Worm (Caenorhabditis elegans) whole organism, late embryonic: ENCODE data around the gene odr-4.

Source experiments
- C38D4.7 ChIP-seq: fragments of 200-800 bp; sonication (Bioruptor generic); optimal IDR thresholded peaks from 2 replicates; lab custom pipeline; 2018; ENCODE audit warnings: mild to moderate bottlenecking, missing genetic modification characterization, moderate library complexity, missing compliant biosample characterization
- ets-4 ChIP-seq: sonication (generic microtip); optimal IDR thresholded peaks from 2 replicates; lab custom pipeline; 2016; ENCODE audit warnings: missing genetic modification characterization, missing compliant biosample characterization
- fkh-10 ChIP-seq: fragments of 150-350 bp; optimal IDR thresholded peaks from 2 replicates; lab custom pipeline; 2014; ENCODE audit warnings: missing biosample characterization, missing genetic modification reagents, missing genetic modification characterization
- nfya-1 ChIP-seq: sonication (generic microtip); optimal IDR thresholded peaks from 2 replicates; lab custom pipeline; 2017; ENCODE audit warnings: missing genetic modification characterization, mild to moderate bottlenecking, missing compliant biosample characterization, antibody characterized with exemption, moderate library complexity
- nhr-11 ChIP-seq: fragments of 150-350 bp; optimal IDR thresholded peaks from 2 replicates; lab custom pipeline; 2014; ENCODE audit warnings: missing biosample characterization, missing genetic modification characterization
- pha-4 ChIP-seq: fragments of 150-350 bp; optimal IDR thresholded peaks from 2 replicates; lab custom pipeline; 2018; ENCODE audit warnings: missing biosample characterization, missing genetic modification reagents, missing genetic modification characterization
- pros-1 ChIP-seq: fragments of 150-350 bp; optimal IDR thresholded peaks from 2 replicates; lab custom pipeline; 2014; ENCODE audit warnings: missing biosample characterization, missing genetic modification reagents, missing genetic modification characterization
- unc-3 ChIP-seq, 2 experiments: fragments of 200-800 bp in 1 of 2; sonication (Bioruptor generic) in 1 of 2; sonication (generic microtip) in 1 of 2; conservative IDR thresholded peaks in 1 of 2; optimal IDR thresholded peaks in 1 of 2; 2 replicates each; pipeline versions ENCODE4 v1.3.6 to Lab custom; 2016 to 2022; ENCODE audit warnings: missing compliant biosample characterization in 2 of 2, missing genetic modification characterization in 2 of 2, missing genetic modification reagents in 1 of 2

DNA sequence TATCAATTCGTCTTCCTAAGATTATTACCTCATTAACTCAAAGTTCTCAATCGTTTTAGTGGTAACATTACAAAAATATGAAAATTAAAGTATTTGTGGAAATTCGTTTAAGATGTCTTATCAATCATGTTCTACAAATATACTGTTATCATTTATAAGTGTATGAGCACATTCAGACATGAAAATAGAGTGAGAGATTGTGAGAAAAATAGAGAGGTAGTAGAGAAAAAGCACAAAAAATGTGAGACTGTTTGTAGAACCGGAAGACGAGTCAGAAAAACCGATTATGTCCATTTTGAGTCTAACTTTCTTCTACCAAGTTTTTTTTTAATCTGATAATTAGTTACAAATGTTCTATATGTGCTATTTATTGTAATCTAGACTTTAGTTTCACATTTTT is 37.3 kb upstream of the odr-4 start:
- no peak for TF ChIP-seq nfya-1 (tag; lab: Kevin White, UChicago)
- no peak for TF ChIP-seq fkh-10 (GFP tag; lab: Kevin White, UChicago)
- TF ChIP-seq C38D4.7 (GFP tag; lab: Kevin White, UChicago): no peak
- TF ChIP-seq pha-4 (tag; lab: Kevin White, UChicago): no peak
- TF ChIP-seq pros-1 (tag; lab: Kevin White, UChicago): no peak
- no peak for TF ChIP-seq nhr-11 (tag; lab: Kevin White, UChicago)
- TF ChIP-seq unc-3 (GFP tag; conservative IDR thresholded peaks at IDR 0.05; lab: Robert Waterston, UW): no peak
- TF ChIP-seq unc-3 (tag; optimal IDR thresholded peaks at IDR 0.05; lab: Kevin White, UChicago): no peak
- no peak for TF ChIP-seq ets-4 (tag; lab: Kevin White, UChicago)
